Worm (Caenorhabditis elegans) whole organism, L1 larva: ENCODE measurements around the gene F54C9.7.

Experiments
- aha-1 ChIP-seq: fragments of 150-350 bp; optimal IDR thresholded peaks from 2 replicates; lab custom pipeline; 2014; ENCODE audit warnings: missing biosample characterization, missing genetic modification characterization
- ceh-88 ChIP-seq: fragments of 200-800 bp; sonication (Bioruptor generic); IDR thresholded peaks from 2 replicates; pipeline ENCODE4 v1.3.6; 2022; ENCODE audit warnings: missing genetic modification characterization, missing compliant biosample characterization
- dsc-1 ChIP-seq: sonication (generic microtip); optimal IDR thresholded peaks from 2 replicates; lab custom pipeline; 2016; ENCODE audit warnings: mild to moderate bottlenecking, missing genetic modification characterization, missing compliant biosample characterization
- jun-1 ChIP-seq: fragments of 150-350 bp; optimal IDR thresholded peaks from 2 replicates; lab custom pipeline; 2014; ENCODE audit warnings: missing biosample characterization, missing genetic modification reagents, missing genetic modification characterization
- lin-15B ChIP-seq: fragments of 150-350 bp; sonication (generic microtip); optimal IDR thresholded peaks from 3 replicates; lab custom pipeline; 2014; ENCODE audit warnings: missing biosample characterization, missing genetic modification characterization
- mab-9 ChIP-seq: fragments of 200-800 bp; sonication (Bioruptor generic); IDR thresholded peaks from 2 replicates; pipeline ENCODE4 v1.3.6; 2022; ENCODE audit warnings: missing genetic modification reagents, missing genetic modification characterization, missing compliant biosample characterization
- nhr-76 ChIP-seq: sonication (generic microtip); optimal IDR thresholded peaks from 2 replicates; lab custom pipeline; 2017; ENCODE audit warnings: missing biosample characterization, missing genetic modification characterization
- nhr-77 ChIP-seq: fragments of 150-350 bp; optimal IDR thresholded peaks from 2 replicates; lab custom pipeline; 2014; ENCODE audit warnings: missing biosample characterization, missing genetic modification characterization
- skn-1 ChIP-seq: fragments of 150-350 bp; optimal IDR thresholded peaks from 2 replicates; lab custom pipeline; 2014; ENCODE audit warnings: missing biosample characterization, missing genetic modification characterization
- unc-130 ChIP-seq: fragments of 150-350 bp; optimal IDR thresholded peaks from 2 replicates; lab custom pipeline; 2017; ENCODE audit warnings: missing biosample characterization, missing genetic modification characterization, inconsistent platforms
- vab-15 ChIP-seq: sonication (generic microtip); optimal IDR thresholded peaks from 2 replicates; lab custom pipeline; 2017; ENCODE audit warnings: missing genotype, mild to moderate bottlenecking, missing genetic modification characterization, missing compliant biosample characterization

DNA sequence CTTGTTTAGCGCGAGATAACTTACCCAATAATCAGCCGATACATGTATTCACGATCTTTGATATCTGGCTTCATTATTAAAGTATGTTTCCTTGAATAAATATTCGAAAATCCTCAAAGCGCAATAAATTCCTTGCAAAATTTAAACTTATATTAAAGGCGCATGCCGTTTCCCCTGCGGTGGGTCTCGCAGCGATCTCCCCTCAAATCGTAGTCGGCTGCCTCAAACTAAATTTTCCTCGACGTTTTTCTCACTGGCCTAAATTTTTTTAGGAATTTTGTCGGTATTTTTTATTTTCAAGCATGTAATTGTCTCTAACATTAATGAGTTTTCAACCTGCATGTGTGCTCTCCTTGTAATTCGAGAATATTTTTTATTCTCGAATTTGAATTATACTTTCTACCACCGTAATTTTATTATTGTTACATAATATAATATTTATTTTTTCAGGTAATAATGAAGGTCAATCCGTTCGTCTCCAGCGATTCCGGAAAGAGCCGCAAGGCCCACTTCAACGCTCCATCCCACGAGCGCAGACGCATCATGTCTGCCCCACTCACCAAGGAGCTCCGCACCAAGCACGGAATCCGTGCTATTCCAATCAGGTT lies 29.3 kb downstream of the F54C9.7 start, which contains the start of the genes cpf-1 and rpl-26:
- TF ChIP-seq dsc-1 (no peak), jun-1 (tag; lab: Kevin White, UChicago) (peak; percentile 37), aha-1 (tag; lab: Kevin White, UChicago) (no peak), skn-1 (tag; lab: Kevin White, UChicago) (peak; percentile 58), lin-15B (tag; lab: Kevin White, UChicago) (peak; percentile 29), vab-15 (no peak), ceh-88 (no peak), nhr-77 (tag; lab: Kevin White, UChicago) (peak; percentile 37), unc-130 (tag; lab: Kevin White, UChicago) (peak; percentile 56), mab-9 (GFP tag; lab: Robert Waterston, UW) (no peak), nhr-76 (tag; lab: Kevin White, UChicago) (no peak)
